Fruit fly (Drosophila melanogaster) S2 (cell line): ENCODE measurements around the gene CG7382.

ENCODE experiments used
- CG8478 ChIP-seq: fragments of >200 bp; optimal IDR thresholded peaks from 2 replicates; lab custom pipeline; 2018
- CTCF ChIP-seq, 2 experiments: fragments of >200 bp; optimal IDR thresholded peaks; 2 replicates each; lab custom pipeline; 2018

DNA sequence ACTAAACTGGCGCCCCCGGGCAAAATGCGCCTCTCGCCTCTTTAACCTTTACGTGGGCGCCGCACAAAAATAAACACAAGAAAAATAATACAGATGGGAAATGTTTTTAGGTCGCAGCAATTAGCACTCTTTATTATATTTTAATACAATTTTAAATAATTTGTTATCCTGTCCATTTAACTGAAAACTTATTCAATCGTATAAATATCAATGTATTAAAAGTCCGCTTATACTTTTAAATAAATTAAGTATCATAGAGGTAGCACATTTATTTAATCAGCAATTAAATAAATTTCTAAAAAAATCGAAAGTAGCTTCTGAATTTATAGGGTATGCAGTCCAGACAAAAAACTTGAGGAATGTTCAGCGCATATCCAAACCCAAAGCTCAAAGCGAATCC is 12.6 kb downstream of the CG7382 start:
- TF ChIP-seq CTCF (optimal IDR thresholded peaks at IDR 0.05; lab: Kevin White, UChicago) (no peak), CG8478 (lab: Kevin White, UChicago) (no peak)
